Worm (Caenorhabditis elegans) whole organism, early embryonic: Measurements from ENCODE around the gene Y49G5A.1.

Experiments
- B0310.2 ChIP-seq: sonication (generic microtip); optimal IDR thresholded peaks from 2 replicates; lab custom pipeline; 2016; ENCODE audit warnings: mild to moderate bottlenecking, missing genetic modification characterization, missing compliant biosample characterization
- F13C5.2 ChIP-seq: sonication (generic microtip); optimal IDR thresholded peaks from 2 replicates; lab custom pipeline; 2017; ENCODE audit warnings: mild to moderate bottlenecking, missing genetic modification characterization, inconsistent platforms, missing compliant biosample characterization
- aly-1 ChIP-seq: sonication (generic microtip); optimal IDR thresholded peaks from 2 replicates; lab custom pipeline; 2016; ENCODE audit warnings: missing genetic modification characterization, missing compliant biosample characterization
- ama-1 ChIP-seq: fragments of 150-350 bp; optimal IDR thresholded peaks from 2 replicates; lab custom pipeline; 2014
- ceh-13 ChIP-seq: fragments of 200-800 bp; sonication (Bioruptor generic); optimal IDR thresholded peaks from 2 replicates; lab custom pipeline; 2018; ENCODE audit warnings: mild to moderate bottlenecking, missing genetic modification characterization, missing compliant biosample characterization
- ceh-36 ChIP-seq: sonication (generic microtip); optimal IDR thresholded peaks from 2 replicates; lab custom pipeline; 2016; ENCODE audit warnings: missing genetic modification characterization, inconsistent platforms, missing compliant biosample characterization
- ets-7 ChIP-seq: sonication (generic microtip); optimal IDR thresholded peaks from 2 replicates; lab custom pipeline; 2016; ENCODE audit warnings: missing genotype, missing genetic modification characterization, missing compliant biosample characterization
- flt-1 ChIP-seq: fragments of 200-800 bp; sonication (Bioruptor generic); IDR thresholded peaks from 2 replicates; pipeline ENCODE4 v1.3.6; 2022; ENCODE audit warnings: missing genetic modification characterization, missing compliant biosample characterization
- hmbx-1 ChIP-seq: sonication (generic microtip); optimal IDR thresholded peaks from 2 replicates; lab custom pipeline; 2016; ENCODE audit warnings: mild to moderate bottlenecking, missing genetic modification characterization, missing compliant biosample characterization
- hmg-4 ChIP-seq: fragments of 200-800 bp; sonication (Bioruptor generic); optimal IDR thresholded peaks from 2 replicates; lab custom pipeline; 2018; ENCODE audit warnings: mild to moderate bottlenecking, missing genetic modification characterization, missing compliant biosample characterization
- hnd-1 ChIP-seq: sonication (generic microtip); optimal IDR thresholded peaks from 2 replicates; lab custom pipeline; 2016; ENCODE audit warnings: missing genetic modification characterization, missing compliant biosample characterization
- pes-1 ChIP-seq: fragments of 200-800 bp; sonication (Bioruptor generic); IDR thresholded peaks from 2 replicates; pipeline ENCODE4 v1.3.6; 2022; ENCODE audit warnings: missing genetic modification reagents, missing genetic modification characterization, missing compliant biosample characterization
- scrt-1 ChIP-seq: fragments of 200-800 bp; sonication (Bioruptor generic); IDR thresholded peaks from 2 replicates; pipeline ENCODE4 v1.3.6; 2022; ENCODE audit warnings: missing genetic modification characterization, missing compliant biosample characterization
- sea-1 ChIP-seq: fragments of 200-800 bp; sonication (Bioruptor generic); conservative IDR thresholded peaks from 2 replicates; pipeline ENCODE4 v1.3.6; 2022; ENCODE audit warnings: missing genetic modification characterization, missing compliant biosample characterization
- tbx-11 ChIP-seq: fragments of 200-800 bp; sonication (Bioruptor generic); IDR thresholded peaks from 2 replicates; pipeline ENCODE4 v1.3.6; 2022; ENCODE audit warnings: missing genetic modification characterization, missing compliant biosample characterization
- tbx-37 ChIP-seq: fragments of 200-800 bp; sonication (Bioruptor generic); conservative IDR thresholded peaks from 2 replicates; pipeline ENCODE4 v1.3.6; 2022; ENCODE audit warnings: missing genetic modification reagents, missing genetic modification characterization, missing compliant biosample characterization
- tra-4 ChIP-seq: sonication (generic microtip); optimal IDR thresholded peaks from 2 replicates; lab custom pipeline; 2017; ENCODE audit warnings: missing genetic modification characterization, missing compliant biosample characterization

The Y49G5A.1 gene

ce11 chrV:5322815-5323214 lies 35.6 kb upstream of the Y49G5A.1 start:
- TF ChIP-seq flt-1 (GFP tag; lab: Robert Waterston, UW), result no peak
- TF ChIP-seq F13C5.2 (tag; lab: Kevin White, UChicago), result no peak
- TF ChIP-seq ama-1 (lab: Kevin White, UChicago), result no peak
- TF ChIP-seq aly-1 (tag; lab: Kevin White, UChicago), result no peak
- no peak for TF ChIP-seq sea-1 (GFP tag; lab: Robert Waterston, UW)
- TF ChIP-seq B0310.2 (tag; lab: Kevin White, UChicago), result no peak
- no peak for TF ChIP-seq ets-7 (tag; lab: Kevin White, UChicago)
- no peak for TF ChIP-seq ceh-36
- no peak for TF ChIP-seq pes-1 (GFP tag; lab: Robert Waterston, UW)
- no peak for TF ChIP-seq hmg-4 (GFP tag; lab: Kevin White, UChicago)
- TF ChIP-seq ceh-13 (GFP tag; lab: Kevin White, UChicago), result no peak
- no peak for TF ChIP-seq tbx-11 (GFP tag; lab: Robert Waterston, UW)
- no peak for TF ChIP-seq scrt-1 (GFP tag; lab: Robert Waterston, UW)
- no peak for TF ChIP-seq hmbx-1 (tag; lab: Kevin White, UChicago)
- TF ChIP-seq tbx-37, result no peak
- TF ChIP-seq tra-4 (tag; lab: Kevin White, UChicago), result no peak
- no peak for TF ChIP-seq hnd-1 (tag; lab: Kevin White, UChicago)

- TF ChIP-seq B0310.2 (tag; lab: Kevin White, UChicago), result no peak
- TF ChIP-seq ets-7 (tag; lab: Kevin White, UChicago), result no peak
- no peak for TF ChIP-seq tbx-11 (GFP tag; lab: Robert Waterston, UW)
- no peak for TF ChIP-seq pes-1 (GFP tag; lab: Robert Waterston, UW)
- 0 out of 2 replicates have a peak, but pooled peaks have one; percentile 45 for TF ChIP-seq scrt-1 (GFP tag; lab: Robert Waterston, UW)
Measured at ce11 chrV:5319477-5319876, 32.3 kb upstream of the Y49G5A.1 start, which contains the start of gene ceh-34. Gene ceh-34, minus strand, starts transcription at chrV:5319577.

- TF ChIP-seq hnd-1 (tag; lab: Kevin White, UChicago), result no peak
- no peak for TF ChIP-seq flt-1 (GFP tag; lab: Robert Waterston, UW)
- TF ChIP-seq aly-1 (tag; lab: Kevin White, UChicago), result no peak
- no peak for TF ChIP-seq sea-1 (GFP tag; lab: Robert Waterston, UW)
- TF ChIP-seq ceh-13 (GFP tag; lab: Kevin White, UChicago), result no peak
- TF ChIP-seq tra-4 (tag; lab: Kevin White, UChicago), result no peak
- no peak for TF ChIP-seq ets-7 (tag; lab: Kevin White, UChicago)
- no peak for TF ChIP-seq hmbx-1 (tag; lab: Kevin White, UChicago)
- TF ChIP-seq pes-1 (GFP tag; lab: Robert Waterston, UW), result no peak
- TF ChIP-seq ama-1 (lab: Kevin White, UChicago), result no peak
- no peak for TF ChIP-seq hmg-4 (GFP tag; lab: Kevin White, UChicago)
- no peak for TF ChIP-seq tbx-37
- TF ChIP-seq tbx-11 (GFP tag; lab: Robert Waterston, UW), result no peak
- no peak for TF ChIP-seq B0310.2 (tag; lab: Kevin White, UChicago)
- no peak for TF ChIP-seq ceh-36
- no peak for TF ChIP-seq F13C5.2 (tag; lab: Kevin White, UChicago)
- no peak for TF ChIP-seq scrt-1 (GFP tag; lab: Robert Waterston, UW)
Measured at ce11 chrV:5318349-5318748, 31.2 kb upstream of the Y49G5A.1 start.

ce11 chrV:5314104-5314503 lies 26.9 kb upstream of the Y49G5A.1 start, which contains the start of gene C10G8.2:
Gene C10G8.2, plus strand, starts transcription at chrV:5314404.
- no peak for TF ChIP-seq ceh-36
- no peak for TF ChIP-seq hmg-4 (GFP tag; lab: Kevin White, UChicago)
- no peak for TF ChIP-seq hnd-1 (tag; lab: Kevin White, UChicago)
- no peak for TF ChIP-seq B0310.2 (tag; lab: Kevin White, UChicago)
- TF ChIP-seq tbx-11 (GFP tag; lab: Robert Waterston, UW), result no peak
- no peak for TF ChIP-seq ama-1 (lab: Kevin White, UChicago)
- TF ChIP-seq flt-1 (GFP tag; lab: Robert Waterston, UW), result no peak
- no peak for TF ChIP-seq tbx-37
- no peak for TF ChIP-seq aly-1 (tag; lab: Kevin White, UChicago)
- TF ChIP-seq ceh-13 (GFP tag; lab: Kevin White, UChicago), result no peak
- no peak for TF ChIP-seq hmbx-1 (tag; lab: Kevin White, UChicago)
- TF ChIP-seq pes-1 (GFP tag; lab: Robert Waterston, UW), result no peak
- no peak for TF ChIP-seq scrt-1 (GFP tag; lab: Robert Waterston, UW)
- no peak for TF ChIP-seq sea-1 (GFP tag; lab: Robert Waterston, UW)
- TF ChIP-seq tra-4 (tag; lab: Kevin White, UChicago), result no peak

ce11 chrV:5312453-5312852 lies 25.3 kb upstream of the Y49G5A.1 start, which contains the start of gene C10G8.3:
Gene C10G8.3, plus strand, starts transcription at chrV:5312753.
- TF ChIP-seq hmg-4 (GFP tag; lab: Kevin White, UChicago) (no peak), ceh-13 (GFP tag; lab: Kevin White, UChicago) (no peak), B0310.2 (tag; lab: Kevin White, UChicago) (no peak), tra-4 (tag; lab: Kevin White, UChicago) (no peak), ceh-36 (no peak), ama-1 (lab: Kevin White, UChicago) (no peak), tbx-11 (GFP tag; lab: Robert Waterston, UW) (no peak), tbx-37 (no peak), hnd-1 (tag; lab: Kevin White, UChicago) (no peak), scrt-1 (GFP tag; lab: Robert Waterston, UW) (no peak)

ce11 chrV:5311635-5312034 lies 24.5 kb upstream of the Y49G5A.1 start, which contains the start of gene C10G8.4:
Gene C10G8.4, plus strand, starts transcription at chrV:5311935.
- TF ChIP-seq B0310.2 (tag; lab: Kevin White, UChicago) (no peak), aly-1 (tag; lab: Kevin White, UChicago) (no peak)

ce11 chrV:5304366-5304765 lies 17.2 kb upstream of the Y49G5A.1 start:
- TF ChIP-seq ama-1 (lab: Kevin White, UChicago) (no peak), B0310.2 (tag; lab: Kevin White, UChicago) (no peak), ceh-13 (GFP tag; lab: Kevin White, UChicago) (no peak), hmbx-1 (tag; lab: Kevin White, UChicago) (no peak), hmg-4 (GFP tag; lab: Kevin White, UChicago) (no peak), tbx-37 (no peak), tbx-11 (GFP tag; lab: Robert Waterston, UW) (no peak), ceh-36 (no peak), tra-4 (tag; lab: Kevin White, UChicago) (no peak), aly-1 (tag; lab: Kevin White, UChicago) (no peak), hnd-1 (tag; lab: Kevin White, UChicago) (no peak), pes-1 (GFP tag; lab: Robert Waterston, UW) (no peak), scrt-1 (GFP tag; lab: Robert Waterston, UW) (no peak), F13C5.2 (tag; lab: Kevin White, UChicago) (no peak), ets-7 (tag; lab: Kevin White, UChicago) (no peak), flt-1 (GFP tag; lab: Robert Waterston, UW) (no peak), sea-1 (GFP tag; lab: Robert Waterston, UW) (no peak)
